Fruit fly (Drosophila melanogaster): Measurements from ENCODE around the gene CG11630.

CG11630 gene

DNA sequence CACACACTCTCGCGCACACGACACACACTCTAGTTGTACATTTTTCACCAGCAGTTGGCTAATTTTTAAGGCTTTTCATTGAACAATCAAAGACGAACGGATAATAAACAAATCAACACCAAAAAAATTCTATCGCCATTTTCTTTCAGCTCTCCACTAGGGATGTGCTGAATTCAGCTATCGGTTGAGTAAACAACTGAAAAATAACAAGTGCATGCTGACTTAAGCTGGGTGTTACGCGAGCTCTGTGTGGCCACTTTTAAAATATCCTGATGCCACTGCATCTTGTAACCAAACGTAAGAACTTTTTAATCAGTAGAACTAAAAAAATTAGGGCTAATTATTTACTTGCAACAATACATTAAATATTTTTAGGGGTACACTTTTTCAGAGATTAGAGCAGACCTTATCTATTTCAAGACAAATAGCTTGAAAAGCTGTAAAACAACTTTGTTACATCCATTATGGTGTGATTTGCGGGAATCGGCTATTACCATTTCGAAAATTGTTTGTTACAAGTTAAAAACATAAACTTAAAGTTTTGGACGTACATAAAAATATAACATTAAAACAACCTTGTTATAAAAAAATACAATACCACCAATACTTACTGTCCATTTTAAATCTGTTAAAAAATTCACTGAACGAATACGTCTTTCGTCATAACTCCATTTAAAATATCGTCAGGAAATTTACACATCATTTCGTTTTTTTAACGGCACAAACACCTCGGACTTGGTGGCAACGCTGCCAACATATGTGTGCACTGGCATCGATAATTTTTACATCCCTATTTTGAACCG lies 26.4 kb downstream of the CG11630 start, which contains the start of the genes step and CG1416:
Gene step (minus strand): TSS at position 203 of the 803 bp plus-strand sequence.
Gene CG1416 (plus strand): TSS at position 747 of the 803 bp plus-strand sequence.
- TF ChIP-seq CG5204 (GFP tag; optimal IDR thresholded peaks at IDR 0.05), result peak; percentile 71
- TF ChIP-seq pad (GFP tag; optimal IDR thresholded peaks at IDR 0.05), result peak; percentile 20
- TF ChIP-seq CG1620 (GFP tag; optimal IDR thresholded peaks at IDR 0.05), result peak; percentile 51
- peak; percentile 65 for TF ChIP-seq kay (GFP tag; ENCODE audit: borderline replicate concordance)
- TF ChIP-seq toe (GFP tag; optimal IDR thresholded peaks at IDR 0.05), result peak; percentile 52
- TF ChIP-seq Mnt (GFP tag; optimal IDR thresholded peaks at IDR 0.05), result no peak
- peak; percentile 24 for TF ChIP-seq Hr96 (GFP tag; optimal IDR thresholded peaks at IDR 0.05)
- TF ChIP-seq Clk (GFP tag; optimal IDR thresholded peaks at IDR 0.05), result no peak

DNA sequence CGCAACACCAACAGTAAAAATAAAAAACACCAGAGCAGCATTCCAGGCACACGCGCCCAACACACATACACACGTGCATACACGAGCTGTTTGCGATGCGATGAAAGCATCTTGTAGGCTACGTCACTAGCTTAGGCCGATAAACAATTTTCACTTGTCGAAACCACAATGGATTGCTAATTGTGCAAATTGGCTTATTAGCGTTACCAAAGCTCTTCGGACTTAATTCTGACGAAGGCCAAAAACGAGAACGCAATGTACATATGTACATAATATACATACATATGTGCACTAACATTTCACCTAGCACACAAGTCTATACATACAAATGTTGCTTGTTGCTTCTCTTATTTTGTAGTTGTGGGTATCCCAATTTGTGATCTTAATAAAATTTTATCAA lies 27.2 kb downstream of the CG11630 start:
- TF ChIP-seq toe (GFP tag; optimal IDR thresholded peaks at IDR 0.05) (no peak), kay (GFP tag; ENCODE audit: borderline replicate concordance) (no peak), CG14711 (tag; optimal IDR thresholded peaks at IDR 0.05) (no peak), tj (GFP tag; optimal IDR thresholded peaks at IDR 0.05) (no peak), CG12768 (GFP tag; optimal IDR thresholded peaks at IDR 0.05) (no peak), CG1620 (GFP tag; optimal IDR thresholded peaks at IDR 0.05) (no peak), Crg-1 (GFP tag; optimal IDR thresholded peaks at IDR 0.05) (no peak), ovo (GFP tag; optimal IDR thresholded peaks at IDR 0.05) (no peak), cic (GFP tag; optimal IDR thresholded peaks at IDR 0.05) (no peak), CG33017 (tag; optimal IDR thresholded peaks at IDR 0.05) (no peak), pad (GFP tag; optimal IDR thresholded peaks at IDR 0.05) (no peak), Clk (GFP tag; optimal IDR thresholded peaks at IDR 0.05) (no peak), Mnt (GFP tag; optimal IDR thresholded peaks at IDR 0.05) (no peak), CG7101 (tag; optimal IDR thresholded peaks at IDR 0.05) (no peak), bab1 (GFP tag; optimal IDR thresholded peaks at IDR 0.05) (no peak), CG7045 (GFP tag; optimal IDR thresholded peaks at IDR 0.05) (no peak), cnc (optimal IDR thresholded peaks at IDR 0.05) (no peak), Hr96 (GFP tag; optimal IDR thresholded peaks at IDR 0.05) (no peak), CG5204 (GFP tag; optimal IDR thresholded peaks at IDR 0.05) (no peak)

DNA sequence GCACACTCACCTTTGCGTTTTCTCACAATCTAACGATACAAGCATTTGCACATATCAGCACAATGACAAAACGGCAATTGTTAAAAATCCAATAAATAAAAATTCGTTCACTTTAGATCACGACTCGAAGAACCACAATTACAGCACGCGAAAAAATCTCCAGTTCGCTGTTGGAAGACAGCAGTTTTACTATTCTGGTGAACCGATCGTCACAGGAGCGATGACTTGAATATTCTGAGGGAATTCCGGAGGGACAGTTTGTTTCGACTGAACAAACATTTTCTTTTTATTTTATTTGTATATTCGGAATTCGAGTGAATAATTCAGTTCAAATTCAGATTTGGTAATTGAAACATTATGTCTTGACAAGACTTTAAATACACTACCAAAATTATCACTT lies 28.6 kb downstream of the CG11630 start:
- TF ChIP-seq cic (GFP tag; optimal IDR thresholded peaks at IDR 0.05) (no peak), Clk (GFP tag; optimal IDR thresholded peaks at IDR 0.05) (no peak), CG33017 (tag; optimal IDR thresholded peaks at IDR 0.05) (no peak), CG7101 (tag; optimal IDR thresholded peaks at IDR 0.05) (no peak), Mnt (GFP tag; optimal IDR thresholded peaks at IDR 0.05) (no peak), CG11617 (GFP tag; optimal IDR thresholded peaks at IDR 0.05) (no peak), CG12768 (GFP tag; optimal IDR thresholded peaks at IDR 0.05) (no peak)

dm6 chr2L:21754011-21754410 lies 29.9 kb downstream of the CG11630 start:
- TF ChIP-seq ovo (GFP tag; optimal IDR thresholded peaks at IDR 0.05) (no peak), CG12768 (GFP tag; optimal IDR thresholded peaks at IDR 0.05) (no peak), toe (GFP tag; optimal IDR thresholded peaks at IDR 0.05) (no peak), Crg-1 (GFP tag; optimal IDR thresholded peaks at IDR 0.05) (no peak), pad (GFP tag; optimal IDR thresholded peaks at IDR 0.05) (no peak), CG1620 (GFP tag; optimal IDR thresholded peaks at IDR 0.05) (no peak), CG11617 (GFP tag; optimal IDR thresholded peaks at IDR 0.05) (no peak), bab1 (GFP tag; optimal IDR thresholded peaks at IDR 0.05) (no peak), Mnt (GFP tag; optimal IDR thresholded peaks at IDR 0.05) (no peak), cnc (optimal IDR thresholded peaks at IDR 0.05) (no peak), tj (GFP tag; optimal IDR thresholded peaks at IDR 0.05) (no peak), CG5204 (GFP tag; optimal IDR thresholded peaks at IDR 0.05) (no peak), CG7045 (GFP tag; optimal IDR thresholded peaks at IDR 0.05) (no peak)

- no peak for TF ChIP-seq Crg-1 (GFP tag; optimal IDR thresholded peaks at IDR 0.05)
- no peak for TF ChIP-seq bab1 (GFP tag; optimal IDR thresholded peaks at IDR 0.05)
- no peak for TF ChIP-seq cnc (optimal IDR thresholded peaks at IDR 0.05)
- TF ChIP-seq Clk (GFP tag; optimal IDR thresholded peaks at IDR 0.05), result no peak
- TF ChIP-seq Mnt (GFP tag; optimal IDR thresholded peaks at IDR 0.05), result peak; percentile 42
- TF ChIP-seq Hr96 (GFP tag; optimal IDR thresholded peaks at IDR 0.05), result no peak
- TF ChIP-seq CG1620 (GFP tag; optimal IDR thresholded peaks at IDR 0.05), result no peak
- no peak for TF ChIP-seq CG12768 (GFP tag; optimal IDR thresholded peaks at IDR 0.05)
- TF ChIP-seq CG7045 (GFP tag; optimal IDR thresholded peaks at IDR 0.05), result no peak
- peak; percentile 81 for TF ChIP-seq kay (GFP tag; ENCODE audit: borderline replicate concordance)
- no peak for TF ChIP-seq CG11617 (GFP tag; optimal IDR thresholded peaks at IDR 0.05)
- peak; percentile 19 for TF ChIP-seq tj (GFP tag; optimal IDR thresholded peaks at IDR 0.05)
- no peak for TF ChIP-seq pad (GFP tag; optimal IDR thresholded peaks at IDR 0.05)
- no peak for TF ChIP-seq CG5204 (GFP tag; optimal IDR thresholded peaks at IDR 0.05)
Observed at dm6 chr2L:21753448-21753908, 30.4 kb downstream of the CG11630 start.

DNA sequence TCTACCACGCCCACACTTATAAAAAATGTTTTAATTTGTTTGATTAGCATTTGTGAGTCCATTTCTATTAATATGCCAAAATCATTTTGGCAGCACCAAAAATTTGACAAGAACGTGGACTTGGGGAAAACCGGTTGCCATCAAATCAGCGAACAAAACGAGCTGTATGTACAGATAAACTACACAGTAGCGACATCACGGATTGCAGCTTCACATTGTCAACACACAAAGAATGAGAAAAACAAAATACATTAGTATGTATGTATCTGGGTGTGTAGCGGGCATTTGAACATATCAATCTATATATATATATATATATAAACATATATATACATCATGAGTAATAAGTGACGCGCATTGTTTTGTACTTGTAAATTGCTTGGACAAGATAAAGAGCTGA lies 31.1 kb downstream of the CG11630 start:
- TF ChIP-seq kay (GFP tag; ENCODE audit: borderline replicate concordance), result peak; percentile 7
- no peak for TF ChIP-seq CG12768 (GFP tag; optimal IDR thresholded peaks at IDR 0.05)
